Worm (Caenorhabditis elegans) whole organism, L4/young adult: Measurements from ENCODE around the gene col-149.

ENCODE experiments used
- W03F9.2 ChIP-seq: fragments of 150-350 bp; optimal IDR thresholded peaks from 2 replicates; lab custom pipeline; 2014; ENCODE audit warnings: missing biosample characterization, missing genetic modification characterization
- dao-5 ChIP-seq: sonication (generic microtip); optimal IDR thresholded peaks from 2 replicates; lab custom pipeline; 2016; ENCODE audit warnings: missing genotype, missing genetic modification characterization, moderate library complexity, missing compliant biosample characterization
- him-1 ChIP-seq: sonication (generic microtip); optimal IDR thresholded peaks from 2 replicates; lab custom pipeline; 2016; ENCODE audit warnings: missing genotype, missing genetic modification reagents, missing genetic modification characterization, missing compliant biosample characterization

col-149 gene

DNA sequence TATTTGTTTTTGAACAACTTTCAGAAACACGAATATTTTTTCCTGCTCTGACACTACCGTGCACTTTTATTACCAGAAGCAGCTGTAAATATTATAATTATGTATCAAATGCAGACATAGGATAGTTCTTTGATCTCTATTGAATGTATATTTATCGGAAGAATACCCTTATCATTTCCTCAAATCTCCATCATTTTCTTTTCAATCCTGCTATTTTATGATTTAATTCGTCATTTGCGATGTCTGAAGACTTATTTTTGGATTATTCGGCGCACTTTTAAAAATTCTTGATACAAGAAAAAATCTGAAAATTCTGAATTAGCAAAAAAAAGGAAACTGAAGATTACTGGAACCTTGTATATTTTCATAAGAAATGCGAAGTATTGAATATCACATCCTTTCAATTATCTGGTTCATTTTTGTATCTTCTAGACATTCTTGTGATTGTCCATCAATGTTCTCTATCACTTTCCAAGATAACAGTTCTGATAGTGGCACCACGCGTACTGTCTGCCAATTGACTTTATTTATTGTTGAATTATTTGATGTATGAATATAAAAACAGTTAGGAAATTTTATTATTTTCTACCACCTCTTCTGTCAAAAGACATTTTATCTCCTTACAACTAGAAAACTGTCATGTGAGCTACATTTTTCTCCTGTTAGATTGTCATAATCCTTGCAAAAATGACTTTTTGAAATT is 48.5 kb downstream of the col-149 start:
- TF ChIP-seq W03F9.2 (tag; lab: Kevin White, UChicago) = no peak
- TF ChIP-seq him-1 (tag; lab: Kevin White, UChicago) = no peak
- no peak for TF ChIP-seq dao-5 (tag; lab: Kevin White, UChicago)

DNA sequence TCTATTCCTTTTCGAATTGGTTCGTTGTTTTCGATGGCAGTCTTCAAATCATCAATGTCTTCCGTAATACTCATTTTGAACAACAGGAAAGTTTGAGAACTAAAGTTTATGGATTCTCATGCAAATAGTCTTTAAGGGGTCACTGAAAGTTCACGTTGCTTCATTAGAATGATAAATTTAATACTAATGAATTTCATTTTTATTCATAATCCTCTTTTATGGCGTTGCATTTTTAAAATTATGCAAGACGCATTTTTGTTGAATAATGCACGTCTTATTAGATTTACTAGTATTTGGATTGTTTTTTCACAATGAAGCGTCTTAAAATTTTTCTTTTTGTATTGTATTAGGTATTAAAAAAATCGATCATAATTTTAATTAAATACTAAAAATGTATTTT is 49.6 kb downstream of the col-149 start, which contains the start of gene C12D8.9:
C12D8.9 (minus strand) TSS at position 101 of the 400 bp plus-strand sequence.
- TF ChIP-seq dao-5 (tag; lab: Kevin White, UChicago) (no peak), him-1 (tag; lab: Kevin White, UChicago) (no peak), W03F9.2 (tag; lab: Kevin White, UChicago) (no peak)
